Worm (Caenorhabditis elegans) whole organism, late embryonic: ENCODE measurements around the gene psa-3.

ENCODE experiments used
- Y22D7AL.16 ChIP-seq: sonication (generic microtip); optimal IDR thresholded peaks from 2 replicates; lab custom pipeline; 2016; ENCODE audit warnings: missing genetic modification characterization, missing compliant biosample characterization
- ceh-19 ChIP-seq: fragments of 200-800 bp; sonication (Bioruptor generic); optimal IDR thresholded peaks from 2 replicates; lab custom pipeline; 2018; ENCODE audit warnings: mild to moderate bottlenecking, missing genetic modification characterization, missing compliant biosample characterization
- ceh-34 ChIP-seq: sonication (generic microtip); optimal IDR thresholded peaks from 2 replicates; lab custom pipeline; 2016; ENCODE audit warnings: mild to moderate bottlenecking, missing genetic modification characterization, missing compliant biosample characterization
- dve-1 ChIP-seq: sonication (generic microtip); optimal IDR thresholded peaks from 2 replicates; lab custom pipeline; 2017; ENCODE audit warnings: antibody characterized with exemption, mild to moderate bottlenecking, missing genetic modification characterization, missing compliant biosample characterization
- elt-2 ChIP-seq: sonication (generic microtip); optimal IDR thresholded peaks from 2 replicates; lab custom pipeline; 2016; ENCODE audit warnings: missing genetic modification reagents, missing genetic modification characterization, missing compliant biosample characterization
- elt-4 ChIP-seq: sonication (generic microtip); optimal IDR thresholded peaks from 2 replicates; lab custom pipeline; 2016; ENCODE audit warnings: missing genetic modification characterization, missing compliant biosample characterization
- fkh-10 ChIP-seq: fragments of 150-350 bp; optimal IDR thresholded peaks from 2 replicates; lab custom pipeline; 2014; ENCODE audit warnings: missing biosample characterization, missing genetic modification reagents, missing genetic modification characterization
- hlh-30 ChIP-seq: sonication (generic microtip); optimal IDR thresholded peaks from 2 replicates; lab custom pipeline; 2017; ENCODE audit warnings: antibody characterized with exemption, missing genetic modification characterization, missing compliant biosample characterization; ENCODE audit not compliant: insufficient read depth
- nhr-11 ChIP-seq: fragments of 150-350 bp; optimal IDR thresholded peaks from 2 replicates; lab custom pipeline; 2014; ENCODE audit warnings: missing biosample characterization, missing genetic modification characterization
- tbx-2 ChIP-seq: sonication (generic microtip); optimal IDR thresholded peaks from 2 replicates; lab custom pipeline; 2016; ENCODE audit warnings: missing genetic modification characterization, missing compliant biosample characterization

DNA sequence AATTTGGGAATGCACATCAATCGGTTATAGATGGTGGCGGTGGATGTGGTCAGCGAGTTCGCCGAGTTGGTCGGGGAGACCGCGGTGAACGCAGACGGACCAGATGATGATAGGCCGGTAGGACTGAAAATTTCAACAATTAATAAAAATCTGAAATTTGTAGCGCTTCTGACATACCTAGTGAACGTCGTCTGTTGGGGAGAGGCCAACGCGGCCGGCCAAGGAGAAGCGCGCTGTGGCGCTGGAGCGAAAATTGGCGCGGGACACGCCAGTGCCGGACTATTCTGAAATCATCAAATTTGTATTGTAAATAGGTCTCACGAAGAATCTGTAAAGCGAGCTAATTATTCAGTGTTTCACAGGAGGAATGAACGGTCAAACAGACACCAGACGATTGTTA lies 35.0 kb upstream of the psa-3 start:
- TF ChIP-seq hlh-30 (tag; lab: Kevin White, UChicago) (no peak), tbx-2 (tag; lab: Kevin White, UChicago) (no peak), elt-2 (no peak), dve-1 (no peak), nhr-11 (tag; lab: Kevin White, UChicago) (no peak), Y22D7AL.16 (tag; lab: Kevin White, UChicago) (no peak), elt-4 (tag; lab: Kevin White, UChicago) (no peak), ceh-34 (tag; lab: Kevin White, UChicago) (no peak), ceh-19 (GFP tag; lab: Kevin White, UChicago) (no peak), fkh-10 (GFP tag; lab: Kevin White, UChicago) (no peak)
